Worm (Caenorhabditis elegans): ENCODE data around the gene T13C2.2.

T13C2.2 gene

ce11 chrII:6803024-6803423 is 11.0 kb downstream of the T13C2.2 start, which contains the start of gene tab-1:
Gene tab-1 (plus strand): TSS chrII:6803324.
- TF ChIP-seq pqm-1 (tag; optimal IDR thresholded peaks at IDR 0.05) (no peak), ZK337.2 (GFP tag; IDR thresholded peaks at IDR 0.05) (no peak), lin-29 (GFP tag; IDR thresholded peaks at IDR 0.05) (no peak), ceh-28 (tag; optimal IDR thresholded peaks at IDR 0.05) (no peak), vab-7 (GFP tag; IDR thresholded peaks at IDR 0.05) (no peak), ceh-62 (tag; optimal IDR thresholded peaks at IDR 0.05) (no peak), lsy-2 (tag; optimal IDR thresholded peaks at IDR 0.05) (no peak)

ce11 chrII:6807162-6807561 is 15.2 kb downstream of the T13C2.2 start, which contains the start of gene F31E8.5:
Gene F31E8.5 (minus strand): TSS chrII:6807262.
- TF ChIP-seq ama-1 (optimal IDR thresholded peaks at IDR 0.05): no peak
- TF ChIP-seq ceh-44 (GFP tag; IDR thresholded peaks at IDR 0.05): no peak
- no peak for TF ChIP-seq dmd-8 (GFP tag; IDR thresholded peaks at IDR 0.05)
- TF ChIP-seq F26F4.8 (GFP tag; conservative IDR thresholded peaks at IDR 0.05): no peak
- TF ChIP-seq F44E2.7 (GFP tag; IDR thresholded peaks at IDR 0.05): no peak
- TF ChIP-seq lin-13 (GFP tag; optimal IDR thresholded peaks at IDR 0.05): no peak
- TF ChIP-seq daf-19 (GFP tag; conservative IDR thresholded peaks at IDR 0.05): no peak
- no peak for TF ChIP-seq Y48G9A.11 (GFP tag; IDR thresholded peaks at IDR 0.05)

- TF ChIP-seq fkh-10 (GFP tag; optimal IDR thresholded peaks at IDR 0.05) (peak; percentile 74), hmg-1.1 (GFP tag; IDR thresholded peaks at IDR 0.05) (peak; percentile 75), unc-62 (GFP tag; optimal IDR thresholded peaks at IDR 0.05 in 1 of 2) (peak in 1 of 2 experiments; percentile 92), unc-62 (tag; optimal IDR thresholded peaks at IDR 0.05) (no peak), rbr-2 (tag; optimal IDR thresholded peaks at IDR 0.05) (peak; percentile 53), F37D6.2 (tag; optimal IDR thresholded peaks at IDR 0.05) (peak; percentile 52), ctbp-1 (GFP tag; IDR thresholded peaks at IDR 0.05) (0 out of 2 replicates have a peak, but pooled peaks have one; percentile 39), lsy-2 (tag; optimal IDR thresholded peaks at IDR 0.05) (peak in 1 of 2 experiments; percentile 18), spr-3 (GFP tag; optimal IDR thresholded peaks at IDR 0.05) (no peak), aha-1 (tag) (peak; percentile 96), lin-39 (tag; optimal IDR thresholded peaks at IDR 0.05) (no peak), mdl-1 (tag; optimal IDR thresholded peaks at IDR 0.05) (peak in 1 of 2 experiments; percentile 14), zfp-3 (GFP tag; conservative IDR thresholded peaks at IDR 0.05) (no peak)
These were observed 16.5 kb downstream of the T13C2.2 start for ce11 chrII:6808539-6808938.

ce11 chrII:6810663-6811062 is 18.7 kb downstream of the T13C2.2 start, which contains the start of gene snt-1:
Gene snt-1 (plus strand): TSS chrII:6810963.
- peak; percentile 35 for TF ChIP-seq aha-1 (tag)
- TF ChIP-seq zfp-3 (GFP tag; conservative IDR thresholded peaks at IDR 0.05): no peak

- TF ChIP-seq aha-1 (tag): peak; percentile 55
- no peak for TF ChIP-seq mdt-29 (GFP tag; IDR thresholded peaks at IDR 0.05)
- TF ChIP-seq rbr-2 (tag; optimal IDR thresholded peaks at IDR 0.05): no peak
- peak in 1 of 2 experiments; percentile 92 for TF ChIP-seq unc-62 (GFP tag; optimal IDR thresholded peaks at IDR 0.05 in 1 of 2)
- TF ChIP-seq unc-62 (tag; optimal IDR thresholded peaks at IDR 0.05): no peak
- TF ChIP-seq hmg-1.1 (GFP tag; IDR thresholded peaks at IDR 0.05): 0 out of 2 replicates have a peak, but pooled peaks have one; percentile 21
- peak in 1 of 2 experiments; percentile 19 for TF ChIP-seq lsy-2 (tag; optimal IDR thresholded peaks at IDR 0.05)
- no peak for TF ChIP-seq dmd-6 (GFP tag; IDR thresholded peaks at IDR 0.05)
- TF ChIP-seq snpc-1.2 (GFP tag; IDR thresholded peaks at IDR 0.05): no peak
- TF ChIP-seq pqm-1 (tag; optimal IDR thresholded peaks at IDR 0.05): no peak
- TF ChIP-seq F10B5.3 (tag; optimal IDR thresholded peaks at IDR 0.05): no peak
- TF ChIP-seq Y5F2A.4 (GFP tag; optimal IDR thresholded peaks at IDR 0.05): no peak
- TF ChIP-seq nhr-10 (tag; optimal IDR thresholded peaks at IDR 0.05): no peak
- TF ChIP-seq nhr-6 (tag; optimal IDR thresholded peaks at IDR 0.05): no peak
- TF ChIP-seq hlh-30 (tag; optimal IDR thresholded peaks at IDR 0.05; ENCODE audit: insufficient read depth): peak; percentile 24
- no peak for TF ChIP-seq ceh-44 (GFP tag; IDR thresholded peaks at IDR 0.05)
- peak in 1 of 2 experiments; percentile 33 for TF ChIP-seq mdl-1 (tag; optimal IDR thresholded peaks at IDR 0.05)
These were observed 20.5 kb downstream of the T13C2.2 start for ce11 chrII:6812514-6812913.
